ENCODE assay signal across 2 fruit fly cellular contexts in the genomic region with DNA sequence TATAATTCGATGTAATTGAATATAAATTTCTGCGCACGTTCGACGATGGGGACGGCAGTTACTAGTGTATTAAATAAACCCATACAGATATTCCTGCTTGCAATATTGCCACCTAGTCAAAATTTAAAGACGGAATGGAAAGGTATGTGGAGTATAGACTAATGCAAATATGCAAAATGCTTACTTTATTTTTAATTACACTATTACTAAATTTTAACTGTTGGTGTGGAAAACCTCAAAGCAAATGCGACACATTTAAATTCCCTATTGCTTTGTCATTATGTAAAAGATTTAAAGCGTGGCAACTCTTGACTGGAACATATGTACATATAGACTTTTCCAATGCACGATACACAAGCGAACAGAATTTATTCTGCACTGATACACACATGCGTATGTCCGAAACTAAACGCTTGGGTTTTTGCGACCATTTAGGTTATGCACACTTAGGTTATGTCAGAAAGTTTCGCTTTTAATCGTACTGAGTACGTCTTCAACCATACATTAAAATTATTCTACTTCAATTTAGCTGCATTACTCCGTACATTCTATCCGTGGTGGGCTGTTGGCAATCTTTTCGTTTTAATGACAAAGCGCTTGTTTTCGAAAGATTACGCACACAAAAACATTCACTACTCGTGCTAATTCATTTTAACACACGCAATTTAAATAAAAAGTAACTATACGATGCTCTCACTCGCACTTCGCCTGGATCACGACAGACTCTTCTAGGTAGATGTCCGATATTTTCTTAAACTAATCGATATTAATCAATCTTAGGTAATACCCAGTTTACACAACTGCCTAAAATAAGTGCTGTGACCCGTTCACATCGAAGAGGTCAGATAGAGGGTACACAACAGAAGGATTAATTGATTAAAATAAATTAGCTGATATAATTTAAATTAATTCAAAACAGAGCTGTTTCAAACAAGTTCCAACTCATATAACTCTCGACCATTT.
TF ChIP-seq lines count a peak whose summit lies in the region.

A gene (minus strand): TSS at position 725 of the 963 bp plus-strand sequence.

TF ChIP-seq in whole organism, embryonic, 481 proteins besides CTCF, POLR2A, EP300 and RAD21 (continued from another document and continues in another):
- TF ChIP-seq Opbp (GFP tag; IDR thresholded peaks at IDR 0.05; lab: Robert Waterston, UW; ENCODE audit: partially characterized antibody) (no peak; the same call in 1 of the 3 replicates), CG15696 (tag; optimal IDR thresholded peaks at IDR 0.05; lab: Kevin White, UChicago) (peak; percentile 80), run (tag; optimal IDR thresholded peaks at IDR 0.05; lab: Kevin White, UChicago) (no peak), CG34422 (GFP tag; IDR thresholded peaks at IDR 0.05; lab: Robert Waterston, UW) (peak; percentile 65; the same call in 2 of the 3 replicates), eve (GFP tag; optimal IDR thresholded peaks at IDR 0.05; lab: Kevin White, UChicago) (peak in 1 of 2 experiments; percentile 92), NC2β (GFP tag; optimal IDR thresholded peaks at IDR 0.05; lab: Kevin White, UChicago) (peak; percentile 67), tin (GFP tag; optimal IDR thresholded peaks at IDR 0.05; lab: Kevin White, UChicago) (peak; percentile 77), Nf-YC (tag; optimal IDR thresholded peaks at IDR 0.05; lab: Kevin White, UChicago) (peak; percentile 32), Ets65A (GFP tag; lab: Kevin White, UChicago) (peak; percentile 92), lov (optimal IDR thresholded peaks at IDR 0.05; lab: Kevin White, UChicago) (no peak), lov (GFP tag; IDR thresholded peaks at IDR 0.05; lab: Robert Waterston, UW) (no peak), Usf (GFP tag; optimal IDR thresholded peaks at IDR 0.05; lab: Kevin White, UChicago) (no peak), CG17568 (GFP tag; optimal IDR thresholded peaks at IDR 0.05; lab: Kevin White, UChicago) (peak; percentile 66), Oaz (GFP tag; IDR thresholded peaks at IDR 0.05; lab: Robert Waterston, UW) (0 out of 2 replicates have a peak, but pooled peaks have one; percentile 9), CG2712 (tag; optimal IDR thresholded peaks at IDR 0.05; lab: Kevin White, UChicago) (peak; percentile 82), slou (GFP tag; optimal IDR thresholded peaks at IDR 0.05; lab: Kevin White, UChicago) (peak; percentile 57), CG14441 (GFP tag; IDR thresholded peaks at IDR 0.05; lab: Robert Waterston, UW) (peak; percentile 67), CG11504 (tag; optimal IDR thresholded peaks at IDR 0.05; lab: Kevin White, UChicago) (no peak), otp (GFP tag; IDR thresholded peaks at IDR 0.05; lab: Robert Waterston, UW) (no peak), hbn (GFP tag; IDR thresholded peaks at IDR 0.05; lab: Robert Waterston, UW; ENCODE audit: partially characterized antibody) (no peak; the same call in 1 of the 2 replicates), Lhr (GFP tag; optimal IDR thresholded peaks at IDR 0.05; lab: Kevin White, UChicago) (peak; percentile 38), CG4404 (GFP tag; IDR thresholded peaks at IDR 0.05; lab: Robert Waterston, UW) (no peak), Nf-YB (GFP tag; optimal IDR thresholded peaks at IDR 0.05; lab: Kevin White, UChicago) (no peak), CG16813 (GFP tag; IDR thresholded peaks at IDR 0.05; lab: Robert Waterston, UW; ENCODE audit: partially characterized antibody) (peak; percentile 75), vvl (GFP tag; IDR thresholded peaks at IDR 0.05; lab: Robert Waterston, UW) (peak; percentile 82), ftz-f1 (GFP tag; optimal IDR thresholded peaks at IDR 0.05; lab: Kevin White, UChicago) (no peak), tup (GFP tag; optimal IDR thresholded peaks at IDR 0.05; lab: Kevin White, UChicago) (peak; percentile 69), CG2875 (GFP tag; optimal IDR thresholded peaks at IDR 0.05; lab: Kevin White, UChicago) (peak; percentile 65), Sry-β (GFP tag; optimal IDR thresholded peaks at IDR 0.05; lab: Kevin White, UChicago) (peak; percentile 31), Tbp (GFP tag; optimal IDR thresholded peaks at IDR 0.05; lab: Kevin White, UChicago) (no peak), CG3726 (GFP tag; IDR thresholded peaks at IDR 0.05; lab: Robert Waterston, UW) (no peak), grn (GFP tag; optimal IDR thresholded peaks at IDR 0.05; lab: Kevin White, UChicago) (no peak), Sry-δ (GFP tag; optimal IDR thresholded peaks at IDR 0.05; lab: Kevin White, UChicago) (peak; percentile 76), CG12104 (GFP tag; optimal IDR thresholded peaks at IDR 0.05; lab: Kevin White, UChicago) (peak; percentile 59), pita (GFP tag; optimal IDR thresholded peaks at IDR 0.05; lab: Kevin White, UChicago) (no peak), CG10959 (GFP tag; IDR thresholded peaks at IDR 0.05; lab: Robert Waterston, UW) (no peak), CG12236 (GFP tag; optimal IDR thresholded peaks at IDR 0.05; lab: Kevin White, UChicago) (peak; percentile 61), cas (GFP tag; IDR thresholded peaks at IDR 0.05; lab: Robert Waterston, UW) (no peak), Neu2 (GFP tag; optimal IDR thresholded peaks at IDR 0.05; lab: Kevin White, UChicago; ENCODE audit: borderline replicate concordance) (no peak), disco-r (GFP tag; optimal IDR thresholded peaks at IDR 0.05; lab: Kevin White, UChicago) (peak; percentile 61), h (optimal IDR thresholded peaks at IDR 0.05; lab: Kevin White, UChicago) (no peak), CG7987 (GFP tag; optimal IDR thresholded peaks at IDR 0.05; lab: Kevin White, UChicago) (peak; percentile 45), CG10565 (GFP tag; optimal IDR thresholded peaks at IDR 0.05; lab: Kevin White, UChicago) (peak; percentile 65), ewg (GFP tag; optimal IDR thresholded peaks at IDR 0.05; lab: Kevin White, UChicago) (peak; percentile 82), CG11696 (GFP tag; IDR thresholded peaks at IDR 0.05; lab: Robert Waterston, UW) (no peak), CG1832 (GFP tag; optimal IDR thresholded peaks at IDR 0.05; lab: Kevin White, UChicago) (no peak), pho (GFP tag; optimal IDR thresholded peaks at IDR 0.05; lab: Kevin White, UChicago) (peak; percentile 81), CG16779 (GFP tag; IDR thresholded peaks at IDR 0.05; lab: Robert Waterston, UW) (no peak), Adf1 (GFP tag; IDR thresholded peaks at IDR 0.05; lab: Robert Waterston, UW) (peak; percentile 32; the same call in 1 of the 2 replicates), CG6765 (GFP tag; optimal IDR thresholded peaks at IDR 0.05; lab: Kevin White, UChicago) (peak; percentile 65), CG15601 (tag; optimal IDR thresholded peaks at IDR 0.05; lab: Kevin White, UChicago) (peak; percentile 67), CG32532 (GFP tag; IDR thresholded peaks at IDR 0.05; lab: Robert Waterston, UW) (peak; percentile 76; the same call in 1 of the 2 replicates), stc (GFP tag; IDR thresholded peaks at IDR 0.05; lab: Robert Waterston, UW) (peak; percentile 80; the same call in 1 of the 2 replicates), Sin3A (optimal IDR thresholded peaks at IDR 0.05; lab: Kevin White, UChicago) (no peak), knrl (GFP tag; IDR thresholded peaks at IDR 0.05; lab: Robert Waterston, UW; ENCODE audit: partially characterized antibody) (peak; percentile 76), CG3281 (GFP tag; optimal IDR thresholded peaks at IDR 0.05; lab: Kevin White, UChicago) (peak; percentile 80), NK7.1 (GFP tag; optimal IDR thresholded peaks at IDR 0.05; lab: Kevin White, UChicago) (peak; percentile 48), gt (GFP tag; IDR thresholded peaks at IDR 0.05; lab: Robert Waterston, UW) (no peak), eyg (GFP tag; optimal IDR thresholded peaks at IDR 0.05; lab: Kevin White, UChicago) (peak; percentile 75)

TF ChIP-seq in whole organism, prepupa, 60 proteins besides CTCF, POLR2A, EP300 and RAD21 (continued from another document):
- TF ChIP-seq OdsH (GFP tag; optimal IDR thresholded peaks at IDR 0.05; lab: Kevin White, UChicago) (peak; percentile 85), CG6854 (GFP tag; optimal IDR thresholded peaks at IDR 0.05; lab: Kevin White, UChicago) (peak; percentile 59)
